Fruit fly (Drosophila melanogaster): ENCODE results near the gene CG42750.

The CG42750 gene

DNA sequence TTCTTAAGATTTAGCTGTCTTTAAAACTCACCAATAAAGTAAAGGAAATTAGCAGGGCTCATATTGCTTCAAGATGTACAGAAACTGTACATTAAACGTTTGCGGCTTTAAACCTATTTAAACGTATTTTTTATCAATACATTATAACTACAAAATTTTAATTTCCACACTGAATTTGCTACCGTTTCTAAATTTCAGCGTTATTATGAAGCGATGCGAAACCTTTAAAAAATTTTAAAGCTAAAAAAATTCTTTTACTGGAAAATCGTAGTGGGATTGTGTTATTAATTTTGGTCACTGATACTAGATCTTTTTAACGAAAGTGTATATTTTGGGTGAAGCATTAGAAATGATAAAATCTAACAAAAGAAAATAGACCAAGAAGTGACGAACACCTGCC is 33.8 kb upstream of the CG42750 start, which contains the start of gene CG43354:
Gene CG43354 (minus strand): TSS at position 101 of the 400 bp plus-strand sequence.
- no peak for TF ChIP-seq CG16815 (GFP tag; optimal IDR thresholded peaks at IDR 0.05)
- TF ChIP-seq CG2129 (GFP tag; IDR thresholded peaks at IDR 0.05; ENCODE audit: partially characterized antibody), result no peak
- TF ChIP-seq en (GFP tag; optimal IDR thresholded peaks at IDR 0.05), result no peak
- TF ChIP-seq Meics (GFP tag; optimal IDR thresholded peaks at IDR 0.05), result no peak
- no peak for TF ChIP-seq CG1602 (GFP tag; optimal IDR thresholded peaks at IDR 0.05)

DNA sequence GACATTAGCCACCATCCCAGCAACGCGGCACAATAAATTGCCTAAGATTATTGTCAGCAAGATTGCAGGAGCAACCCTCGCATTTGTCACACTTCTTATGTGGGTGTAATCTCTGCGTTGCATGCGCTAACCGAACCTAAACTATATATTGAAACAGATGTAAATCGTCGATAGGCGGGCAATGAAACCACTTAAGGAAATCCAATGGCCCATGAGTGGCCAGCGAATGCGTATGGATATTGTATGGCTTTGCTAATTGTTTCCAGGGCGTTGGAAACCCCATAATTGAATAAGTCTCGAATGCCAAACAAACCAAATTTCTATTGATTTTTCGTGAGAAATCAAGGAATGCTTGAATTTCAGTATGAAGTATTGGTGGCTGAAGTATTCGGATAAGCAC is 33.1 kb upstream of the CG42750 start:
- TF ChIP-seq CG18476 (GFP tag; optimal IDR thresholded peaks at IDR 0.05), result peak; percentile 5
- peak; percentile 90 for TF ChIP-seq CG2199 (GFP tag; IDR thresholded peaks at IDR 0.05)
- no peak for TF ChIP-seq CG15479 (GFP tag; optimal IDR thresholded peaks at IDR 0.05)

DNA sequence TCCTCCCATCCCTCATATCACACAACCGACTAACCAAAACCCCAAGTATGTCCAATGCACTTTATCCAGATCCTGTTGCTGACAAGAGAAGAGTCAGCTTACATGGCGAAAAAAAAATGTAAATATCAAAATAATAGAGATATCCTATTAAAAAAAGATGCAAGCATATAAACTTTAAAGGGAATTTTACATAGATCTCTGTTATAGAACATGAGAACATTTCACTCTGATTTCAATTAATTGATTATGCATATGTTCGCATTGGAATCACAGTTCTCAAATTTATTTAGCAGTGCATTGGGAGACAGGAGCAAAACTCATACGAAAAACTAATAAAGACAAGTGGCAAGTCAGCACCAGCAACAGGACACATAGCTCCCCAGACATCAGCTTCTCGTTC is 32.3 kb upstream of the CG42750 start:
- TF ChIP-seq E2f2 (GFP tag; IDR thresholded peaks at IDR 0.05) (no peak), Sox102F (GFP tag; optimal IDR thresholded peaks at IDR 0.05) (peak; percentile 26), CG7556 (GFP tag; optimal IDR thresholded peaks at IDR 0.05) (no peak), CG2678 (tag; optimal IDR thresholded peaks at IDR 0.05) (peak; percentile 15), dmrt99B (tag; optimal IDR thresholded peaks at IDR 0.05) (peak; percentile 16), Blimp-1 (GFP tag; optimal IDR thresholded peaks at IDR 0.05) (peak; percentile 23), CG7839 (tag; optimal IDR thresholded peaks at IDR 0.05) (peak; percentile 20), Ptx1 (GFP tag; IDR thresholded peaks at IDR 0.05) (no peak), Hr51 (GFP tag; optimal IDR thresholded peaks at IDR 0.05) (peak in 1 of 2 experiments; percentile 26), Med (GFP tag) (peak; percentile 43), CG12299 (tag; optimal IDR thresholded peaks at IDR 0.05) (no peak), gem (tag; optimal IDR thresholded peaks at IDR 0.05) (peak; percentile 43), lola (GFP tag; optimal IDR thresholded peaks at IDR 0.05) (peak in 1 of 3 experiments; percentile 0), az2 (GFP tag; optimal IDR thresholded peaks at IDR 0.05) (peak; percentile 13), gfzf (GFP tag; optimal IDR thresholded peaks at IDR 0.05) (no peak), caup (GFP tag; optimal IDR thresholded peaks at IDR 0.05; ENCODE audit: severe bottlenecking) (no peak), bsh (GFP tag; optimal IDR thresholded peaks at IDR 0.05) (peak in 1 of 2 experiments; percentile 52), CG15601 (tag; optimal IDR thresholded peaks at IDR 0.05) (peak; percentile 2), CG12391 (tag; optimal IDR thresholded peaks at IDR 0.05) (peak; percentile 1), CG10979 (tag; optimal IDR thresholded peaks at IDR 0.05) (peak; percentile 35), CG11398 (GFP tag; optimal IDR thresholded peaks at IDR 0.05) (no peak), Xrp1 (GFP tag; IDR thresholded peaks at IDR 0.05) (peak; percentile 19; the same call in 1 of the 2 replicates), CG18262 (tag; optimal IDR thresholded peaks at IDR 0.05) (peak; percentile 18), Ets65A (GFP tag) (peak; percentile 32), CG18599 (GFP tag; optimal IDR thresholded peaks at IDR 0.05) (peak; percentile 24), CG2712 (tag; optimal IDR thresholded peaks at IDR 0.05) (peak; percentile 25), CG10274 (GFP tag; optimal IDR thresholded peaks at IDR 0.05) (no peak), Oli (tag; optimal IDR thresholded peaks at IDR 0.05) (peak; percentile 11)

All from whole organism, embryonic.